Worm (Caenorhabditis elegans) whole organism, L3 larva: Measurements from ENCODE around the gene clec-167.

Source experiments
- R02D3.7 ChIP-seq: fragments of 150-350 bp; optimal IDR thresholded peaks from 2 replicates; lab custom pipeline; 2014; ENCODE audit warnings: missing biosample characterization, missing genetic modification characterization
- aly-2 ChIP-seq: fragments of 150-350 bp; optimal IDR thresholded peaks from 2 replicates; lab custom pipeline; 2014; ENCODE audit warnings: missing biosample characterization, missing genetic modification characterization
- ceh-82 ChIP-seq: fragments of 150-350 bp; optimal IDR thresholded peaks from 2 replicates; lab custom pipeline; 2014; ENCODE audit warnings: missing biosample characterization, missing genetic modification characterization
- daf-12 ChIP-seq: fragments of 150-350 bp; optimal IDR thresholded peaks from 2 replicates; lab custom pipeline; 2014; ENCODE audit warnings: missing biosample characterization, missing genetic modification reagents, missing genetic modification characterization
- elt-1 ChIP-seq: fragments of 150-350 bp; optimal IDR thresholded peaks from 2 replicates; lab custom pipeline; 2014; ENCODE audit warnings: missing biosample characterization, missing genetic modification characterization
- eor-1 ChIP-seq, 2 experiments: fragments of 150-350 bp; optimal IDR thresholded peaks; 2 replicates each; lab custom pipeline; 2014 to 2018; ENCODE audit warnings: missing biosample characterization in 2 of 2, missing genetic modification characterization in 2 of 2
- mdl-1 ChIP-seq: fragments of 150-350 bp; optimal IDR thresholded peaks from 2 replicates; lab custom pipeline; 2014; ENCODE audit warnings: missing biosample characterization, missing genetic modification characterization
- nfya-1 ChIP-seq: sonication (generic microtip); optimal IDR thresholded peaks from 2 replicates; lab custom pipeline; 2017; ENCODE audit warnings: missing genetic modification characterization, mild to moderate bottlenecking, missing compliant biosample characterization, antibody characterized with exemption, moderate library complexity; ENCODE audit not compliant: insufficient read depth
- nhr-23 ChIP-seq: fragments of 150-350 bp; optimal IDR thresholded peaks from 2 replicates; lab custom pipeline; 2014; ENCODE audit warnings: missing biosample characterization, missing genetic modification reagents, missing genetic modification characterization

clec-167 gene

DNA sequence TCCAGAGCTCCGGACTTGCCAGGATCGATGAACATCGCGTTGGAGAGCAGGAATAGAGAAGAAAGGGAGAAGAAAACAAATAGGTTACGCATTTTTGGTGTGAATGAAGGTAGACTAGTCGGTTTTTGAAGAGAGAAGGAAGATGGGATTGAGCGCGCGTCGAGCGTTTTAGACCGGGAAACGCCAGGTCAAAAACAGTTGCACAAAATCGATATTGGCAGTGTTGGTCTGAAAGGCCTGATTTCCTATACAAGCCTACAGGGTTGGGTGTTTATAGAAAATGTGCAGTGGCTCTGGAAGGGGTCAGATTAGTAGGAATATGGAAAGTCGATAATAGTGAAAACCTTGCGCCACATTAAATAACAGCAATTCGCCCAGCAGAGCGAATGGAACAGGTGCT is 50.7 kb downstream of the clec-167 start, which contains the start of gene dsl-2:
dsl-2 (minus strand) TSS at position 101 of the 400 bp plus-strand sequence.
- TF ChIP-seq elt-1 (no peak), ceh-82 (tag; lab: Kevin White, UChicago) (no peak), daf-12 (tag; lab: Kevin White, UChicago) (no peak), eor-1 (tag; optimal IDR thresholded peaks at IDR 0.05; lab: Kevin White, UChicago) (no peak), R02D3.7 (tag; lab: Kevin White, UChicago) (no peak), nhr-23 (tag; lab: Kevin White, UChicago) (no peak), nfya-1 (tag; lab: Kevin White, UChicago) (no peak), mdl-1 (tag; lab: Kevin White, UChicago) (no peak), aly-2 (tag; lab: Kevin White, UChicago) (no peak)
